Worm (Caenorhabditis elegans): Measurements from ENCODE around the gene Y113G7A.12.

- TF ChIP-seq klf-2 (GFP tag; conservative IDR thresholded peaks at IDR 0.05) = no peak
- no peak for TF ChIP-seq flt-1 (GFP tag; IDR thresholded peaks at IDR 0.05)
- TF ChIP-seq cog-1 (tag; optimal IDR thresholded peaks at IDR 0.05) = no peak
- no peak for TF ChIP-seq ztf-29 (GFP tag; IDR thresholded peaks at IDR 0.05)
- TF ChIP-seq med-1 (GFP tag; optimal IDR thresholded peaks at IDR 0.05; ENCODE audit: insufficient read depth) = no peak
Measured at ce11 chrV:20127543-20127942, 14.8 kb upstream of the Y113G7A.12 start.

All from whole organism, midembryonic.